Fruit fly (Drosophila melanogaster): ENCODE results near the gene CG12104.
A peak's percentile ranks its signal among the peaks of the same experiment; 100 is the strongest.

CG12104 gene

dm6 chr3L:1591692-1592371, 10.6 kb downstream of the CG12104 start (continued):
- TF ChIP-seq Neu2 (GFP tag; optimal IDR thresholded peaks at IDR 0.05; ENCODE audit: borderline replicate concordance) = no peak
- TF ChIP-seq Taf1 (GFP tag; IDR thresholded peaks at IDR 0.05) = peak; percentile 36; the same call in 1 of the 2 replicates
- TF ChIP-seq CG6272 (GFP tag; IDR thresholded peaks at IDR 0.05) = no peak
- TF ChIP-seq fu2 (GFP tag; optimal IDR thresholded peaks at IDR 0.05) = peak; percentile 38
- TF ChIP-seq CG3847 (GFP tag; IDR thresholded peaks at IDR 0.05) = peak; percentile 47; the same call in 1 of the 2 replicates
- TF ChIP-seq CHES-1-like (GFP tag; optimal IDR thresholded peaks at IDR 0.05) = peak; percentile 75
- no peak for TF ChIP-seq CG7839 (tag; optimal IDR thresholded peaks at IDR 0.05)
- peak; percentile 83 for TF ChIP-seq CG34376 (GFP tag; optimal IDR thresholded peaks at IDR 0.05)
- peak; percentile 65 for TF ChIP-seq CG7556 (GFP tag; optimal IDR thresholded peaks at IDR 0.05)
- no peak for TF ChIP-seq Dip2 (GFP tag; IDR thresholded peaks at IDR 0.05)
- no peak for TF ChIP-seq Bgb (GFP tag; IDR thresholded peaks at IDR 0.05; ENCODE audit: partially characterized antibody)
- peak; percentile 78 for TF ChIP-seq CG1792 (GFP tag; optimal IDR thresholded peaks at IDR 0.05)
- TF ChIP-seq CG14860 (GFP tag; IDR thresholded peaks at IDR 0.05; ENCODE audit: partially characterized antibody) = no peak
- TF ChIP-seq az2 (GFP tag; optimal IDR thresholded peaks at IDR 0.05) = no peak
- TF ChIP-seq ssp (GFP tag; IDR thresholded peaks at IDR 0.05) = no peak
- TF ChIP-seq CG31224 (GFP tag; IDR thresholded peaks at IDR 0.05) = peak; percentile 37; the same call in 1 of the 2 replicates
- TF ChIP-seq CG1603 (tag; optimal IDR thresholded peaks at IDR 0.05) = no peak
- TF ChIP-seq row (GFP tag; IDR thresholded peaks at IDR 0.05) = no peak
- no peak for TF ChIP-seq CG17328 (GFP tag; IDR thresholded peaks at IDR 0.05)
- no peak for TF ChIP-seq CG16813 (GFP tag; IDR thresholded peaks at IDR 0.05; ENCODE audit: partially characterized antibody)
- TF ChIP-seq Nf-YB (GFP tag; optimal IDR thresholded peaks at IDR 0.05) = no peak
- TF ChIP-seq CG10321 (GFP tag; IDR thresholded peaks at IDR 0.05) = 0 out of 2 replicates have a peak, but pooled peaks have one; percentile 26
- TF ChIP-seq kni (GFP tag; optimal IDR thresholded peaks at IDR 0.05) = no peak
- TF ChIP-seq toy (GFP tag; IDR thresholded peaks at IDR 0.05) = 0 out of 2 replicates have a peak, but pooled peaks have one; percentile 18
- TF ChIP-seq CG13123 (GFP tag; optimal IDR thresholded peaks at IDR 0.05) = peak; percentile 12
- TF ChIP-seq Bdp1 (GFP tag; optimal IDR thresholded peaks at IDR 0.05) = peak; percentile 37
- no peak for TF ChIP-seq zf30C (GFP tag; optimal IDR thresholded peaks at IDR 0.05)
- TF ChIP-seq HLHmδ (GFP tag; optimal IDR thresholded peaks at IDR 0.05) = no peak
- TF ChIP-seq HLH54F (GFP tag; optimal IDR thresholded peaks at IDR 0.05) = peak; percentile 46
- TF ChIP-seq p53 (GFP tag; optimal IDR thresholded peaks at IDR 0.05) = peak; percentile 12
- TF ChIP-seq cg (GFP tag; optimal IDR thresholded peaks at IDR 0.05) = no peak
- TF ChIP-seq Hsf (GFP tag; optimal IDR thresholded peaks at IDR 0.05) = peak; percentile 25
- no peak for TF ChIP-seq CG13894 (tag; optimal IDR thresholded peaks at IDR 0.05)
- TF ChIP-seq CG12219 (GFP tag; optimal IDR thresholded peaks at IDR 0.05) = peak; percentile 11
- TF ChIP-seq twi (tag; optimal IDR thresholded peaks at IDR 0.05) = no peak
- TF ChIP-seq CG5245 (GFP tag; optimal IDR thresholded peaks at IDR 0.05) = peak; percentile 7
- TF ChIP-seq dm (GFP tag; optimal IDR thresholded peaks at IDR 0.05) = no peak
- TF ChIP-seq bab2 (GFP tag; optimal IDR thresholded peaks at IDR 0.05) = peak; percentile 63
- peak; percentile 69; the same call in 1 of the 3 replicates for TF ChIP-seq CG11695 (GFP tag; IDR thresholded peaks at IDR 0.05)
- TF ChIP-seq CG1647 (GFP tag; optimal IDR thresholded peaks at IDR 0.05) = peak; percentile 81
- TF ChIP-seq abd-A (tag; optimal IDR thresholded peaks at IDR 0.05) = no peak
- TF ChIP-seq CG12236 (GFP tag; optimal IDR thresholded peaks at IDR 0.05) = no peak
- TF ChIP-seq CG11723 (GFP tag; optimal IDR thresholded peaks at IDR 0.05) = peak; percentile 54
- TF ChIP-seq btn (GFP tag; optimal IDR thresholded peaks at IDR 0.05) = no peak
- TF ChIP-seq CG30431 (GFP tag; optimal IDR thresholded peaks at IDR 0.05) = no peak
- peak; percentile 19 for TF ChIP-seq fd96Cb (tag; optimal IDR thresholded peaks at IDR 0.05)
- no peak for TF ChIP-seq dati (GFP tag; IDR thresholded peaks at IDR 0.05)
- TF ChIP-seq dpn (GFP tag; optimal IDR thresholded peaks at IDR 0.05) = peak in 1 of 2 experiments; percentile 78
- TF ChIP-seq CG17829 (tag; optimal IDR thresholded peaks at IDR 0.05) = no peak
- TF ChIP-seq CG14014 (GFP tag; IDR thresholded peaks at IDR 0.05) = peak; percentile 70; the same call in 1 of the 2 replicates
